Worm (Caenorhabditis elegans) whole organism, mixed stage, embryonic: ENCODE data around the gene srw-35.

ENCODE experiments used
- M03D4.4 ChIP-seq: sonication (generic microtip); optimal IDR thresholded peaks from 2 replicates; lab custom pipeline; 2017; ENCODE audit warnings: mild to moderate bottlenecking, missing genetic modification characterization, missing compliant biosample characterization
- ceh-43 ChIP-seq: fragments of 200-800 bp; sonication (Bioruptor generic); optimal IDR thresholded peaks from 2 replicates; lab custom pipeline; 2018; ENCODE audit warnings: mild to moderate bottlenecking, missing genetic modification characterization, moderate library complexity, missing compliant biosample characterization
- lin-13 ChIP-seq: fragments of 150-350 bp; optimal IDR thresholded peaks from 2 replicates; lab custom pipeline; 2014; ENCODE audit warnings: missing biosample characterization, missing genetic modification characterization
- mls-2 ChIP-seq: sonication (generic microtip); optimal IDR thresholded peaks from 2 replicates; lab custom pipeline; 2016; ENCODE audit warnings: mild to moderate bottlenecking, missing genetic modification characterization, moderate library complexity, missing compliant biosample characterization
- nhr-237 ChIP-seq: fragments of 150-350 bp; optimal IDR thresholded peaks from 2 replicates; lab custom pipeline; 2014; ENCODE audit warnings: missing biosample characterization, missing genetic modification characterization
- nhr-28 ChIP-seq: fragments of 150-350 bp; optimal IDR thresholded peaks from 2 replicates; lab custom pipeline; 2014; ENCODE audit warnings: missing biosample characterization, missing genetic modification characterization

- TF ChIP-seq nhr-28 (no peak), mls-2 (tag; lab: Kevin White, UChicago) (no peak), ceh-43 (GFP tag; lab: Kevin White, UChicago) (no peak), M03D4.4 (tag; lab: Kevin White, UChicago) (no peak), nhr-237 (tag; lab: Kevin White, UChicago) (no peak), lin-13 (tag; lab: Kevin White, UChicago) (no peak)
Observed at ce11 chrV:16488172-16488571, 15.9 kb downstream of the srw-35 start, which contains the start of gene sqst-4.
